Worm (Caenorhabditis elegans): ENCODE results near the gene epi-1.
"Not testable (repeated sequence)": the region's sequence is repeated elsewhere in the genome, so short reads cannot be mapped to it uniquely, and the experiment has no call there.

The epi-1 gene

ce11 chrIV:10654047-10654446, 12.6 kb upstream of the epi-1 start, which contains the start of gene glb-19:
Gene glb-19 (minus strand): TSS chrIV:10654147.
- not testable (repeated sequence) for TF ChIP-seq nhr-28 (tag; optimal IDR thresholded peaks at IDR 0.05); blmp-1 (tag; optimal IDR thresholded peaks at IDR 0.05); ham-2 (GFP tag; optimal IDR thresholded peaks at IDR 0.05)

- no peak for TF ChIP-seq blmp-1 (tag; optimal IDR thresholded peaks at IDR 0.05)
- no peak for TF ChIP-seq elt-1 (tag; optimal IDR thresholded peaks at IDR 0.05; ENCODE audit: borderline replicate concordance, insufficient read depth)
- no peak for TF ChIP-seq mab-5 (tag; optimal IDR thresholded peaks at IDR 0.05)
- no peak for TF ChIP-seq unc-62 (GFP tag; optimal IDR thresholded peaks at IDR 0.05)
- TF ChIP-seq lsy-2 (tag; optimal IDR thresholded peaks at IDR 0.05), result no peak
- no peak for TF ChIP-seq ceh-83 (GFP tag; optimal IDR thresholded peaks at IDR 0.05)
- TF ChIP-seq tbx-8 (GFP tag; optimal IDR thresholded peaks at IDR 0.05), result no peak
- no peak for TF ChIP-seq zip-8 (tag; optimal IDR thresholded peaks at IDR 0.05)
- no peak for TF ChIP-seq ceh-43 (GFP tag; optimal IDR thresholded peaks at IDR 0.05)
- no peak for TF ChIP-seq pha-4 (tag; optimal IDR thresholded peaks at IDR 0.05)
- no peak for TF ChIP-seq mls-2 (tag; optimal IDR thresholded peaks at IDR 0.05)
- TF ChIP-seq hlh-1 (tag; optimal IDR thresholded peaks at IDR 0.05), result no peak
- no peak for TF ChIP-seq ztf-11 (tag; optimal IDR thresholded peaks at IDR 0.05)
- no peak for TF ChIP-seq bed-3 (GFP tag; optimal IDR thresholded peaks at IDR 0.05)
- no peak for TF ChIP-seq unc-120 (tag; optimal IDR thresholded peaks at IDR 0.05; ENCODE audit: poor library complexity, severe bottlenecking)
- TF ChIP-seq sptf-1 (tag; optimal IDR thresholded peaks at IDR 0.05), result no peak
- TF ChIP-seq nhr-2 (tag; optimal IDR thresholded peaks at IDR 0.05), result no peak
- no peak for TF ChIP-seq M03D4.4 (tag; optimal IDR thresholded peaks at IDR 0.05)
- TF ChIP-seq ceh-39 (tag; optimal IDR thresholded peaks at IDR 0.05), result no peak
Measured at ce11 chrIV:10656770-10657323, 9.8 kb upstream of the epi-1 start, which contains the start of gene K08C7.1. Gene K08C7.1 (plus strand): TSS chrIV:10656812.

ce11 chrIV:10661072-10661471, 5.6 kb upstream of the epi-1 start:
- no peak for TF ChIP-seq sptf-1 (tag; optimal IDR thresholded peaks at IDR 0.05)
- no peak for TF ChIP-seq lin-13 (tag; optimal IDR thresholded peaks at IDR 0.05)
- no peak for TF ChIP-seq snpc-4 (tag; optimal IDR thresholded peaks at IDR 0.05)
- TF ChIP-seq lin-32 (GFP tag; optimal IDR thresholded peaks at IDR 0.05), result no peak
- TF ChIP-seq nhr-12 (tag; optimal IDR thresholded peaks at IDR 0.05), result no peak
- TF ChIP-seq mab-5 (tag; optimal IDR thresholded peaks at IDR 0.05), result no peak
- no peak for TF ChIP-seq ham-2 (GFP tag; optimal IDR thresholded peaks at IDR 0.05)

- TF ChIP-seq blmp-1 (tag; optimal IDR thresholded peaks at IDR 0.05) (no peak), cnd-1 (tag; optimal IDR thresholded peaks at IDR 0.05) (no peak), mep-1 (tag; optimal IDR thresholded peaks at IDR 0.05) (no peak), ham-2 (GFP tag; optimal IDR thresholded peaks at IDR 0.05) (no peak), elt-3 (tag; optimal IDR thresholded peaks at IDR 0.05) (no peak), ceh-43 (GFP tag; optimal IDR thresholded peaks at IDR 0.05) (no peak), nhr-28 (tag; optimal IDR thresholded peaks at IDR 0.05) (no peak), flh-1 (GFP tag; optimal IDR thresholded peaks at IDR 0.05) (no peak), ceh-39 (tag; optimal IDR thresholded peaks at IDR 0.05) (no peak), mab-5 (tag; optimal IDR thresholded peaks at IDR 0.05) (no peak), unc-62 (GFP tag; optimal IDR thresholded peaks at IDR 0.05) (no peak), unc-39 (tag; optimal IDR thresholded peaks at IDR 0.05) (no peak), zip-8 (tag; optimal IDR thresholded peaks at IDR 0.05) (no peak), nhr-2 (tag; optimal IDR thresholded peaks at IDR 0.05) (no peak), mls-2 (tag; optimal IDR thresholded peaks at IDR 0.05) (no peak), M03D4.4 (tag; optimal IDR thresholded peaks at IDR 0.05) (no peak), sem-2 (GFP tag; optimal IDR thresholded peaks at IDR 0.05) (no peak), snpc-4 (tag; optimal IDR thresholded peaks at IDR 0.05) (no peak)
Measured at ce11 chrIV:10661760-10662159, 4.9 kb upstream of the epi-1 start, which contains the start of gene fmo-1. Gene fmo-1 (plus strand): TSS chrIV:10661857.

ce11 chrIV:10664134-10664533, 2.5 kb upstream of the epi-1 start, which contains the start of gene K08C7.7:
Gene K08C7.7 (plus strand): TSS chrIV:10664434.
- no peak for TF ChIP-seq ces-1 (GFP tag; optimal IDR thresholded peaks at IDR 0.05)
- no peak for TF ChIP-seq hlh-1 (tag; optimal IDR thresholded peaks at IDR 0.05)
- TF ChIP-seq nhr-2 (tag; optimal IDR thresholded peaks at IDR 0.05), result no peak
- TF ChIP-seq bed-3 (GFP tag; optimal IDR thresholded peaks at IDR 0.05), result no peak
- no peak for TF ChIP-seq elt-3 (tag; optimal IDR thresholded peaks at IDR 0.05)
- no peak for TF ChIP-seq mls-2 (tag; optimal IDR thresholded peaks at IDR 0.05)
- TF ChIP-seq nhr-12 (tag; optimal IDR thresholded peaks at IDR 0.05), result no peak
- TF ChIP-seq nhr-76 (tag; optimal IDR thresholded peaks at IDR 0.05), result no peak
- no peak for TF ChIP-seq drap-1 (GFP tag; optimal IDR thresholded peaks at IDR 0.05)
- no peak for TF ChIP-seq zip-8 (tag; optimal IDR thresholded peaks at IDR 0.05)
- TF ChIP-seq ham-2 (GFP tag; optimal IDR thresholded peaks at IDR 0.05), result no peak
- no peak for TF ChIP-seq lin-32 (GFP tag; optimal IDR thresholded peaks at IDR 0.05)
- no peak for TF ChIP-seq lin-13 (tag; optimal IDR thresholded peaks at IDR 0.05)
- no peak for TF ChIP-seq ceh-83 (GFP tag; optimal IDR thresholded peaks at IDR 0.05)
- TF ChIP-seq unc-62 (GFP tag; optimal IDR thresholded peaks at IDR 0.05), result no peak
- no peak for TF ChIP-seq sem-2 (GFP tag; optimal IDR thresholded peaks at IDR 0.05)

Data from whole organism, mixed stage, embryonic.